Worm (Caenorhabditis elegans) whole organism, late embryonic: ENCODE results near the gene bus-5.

Experiments
- F13H6.1 ChIP-seq: sonication (generic microtip); optimal IDR thresholded peaks from 2 replicates; lab custom pipeline; 2016; ENCODE audit warnings: missing genetic modification characterization, missing compliant biosample characterization
- K09A11.1 ChIP-seq: sonication (generic microtip); optimal IDR thresholded peaks from 2 replicates; lab custom pipeline; 2017; ENCODE audit warnings: antibody characterized with exemption, mild to moderate bottlenecking, missing genetic modification characterization, missing compliant biosample characterization; ENCODE audit not compliant: insufficient read depth
- ceh-18 ChIP-seq: sonication (generic microtip); optimal IDR thresholded peaks from 2 replicates; lab custom pipeline; 2016; ENCODE audit warnings: missing genetic modification characterization, missing compliant biosample characterization
- ceh-24 ChIP-seq: sonication (generic microtip); optimal IDR thresholded peaks from 2 replicates; lab custom pipeline; 2016; ENCODE audit warnings: mild to moderate bottlenecking, missing genetic modification characterization, missing compliant biosample characterization
- ceh-31 ChIP-seq: sonication (generic microtip); optimal IDR thresholded peaks from 2 replicates; lab custom pipeline; 2016; ENCODE audit warnings: missing genetic modification characterization, missing compliant biosample characterization
- ceh-34 ChIP-seq: sonication (generic microtip); optimal IDR thresholded peaks from 2 replicates; lab custom pipeline; 2016; ENCODE audit warnings: mild to moderate bottlenecking, missing genetic modification characterization, missing compliant biosample characterization
- ceh-6 ChIP-seq: fragments of 200-800 bp; sonication (Bioruptor generic); optimal IDR thresholded peaks from 2 replicates; lab custom pipeline; 2018; ENCODE audit warnings: mild to moderate bottlenecking, missing genetic modification characterization, missing compliant biosample characterization
- che-1 ChIP-seq: sonication (generic microtip); optimal IDR thresholded peaks from 2 replicates; lab custom pipeline; 2016; ENCODE audit warnings: mild to moderate bottlenecking, missing genetic modification characterization, missing compliant biosample characterization
- dmd-4 ChIP-seq: sonication (generic microtip); optimal IDR thresholded peaks from 2 replicates; lab custom pipeline; 2016; ENCODE audit warnings: borderline replicate concordance, missing genetic modification characterization, missing compliant biosample characterization
- dve-1 ChIP-seq: sonication (generic microtip); optimal IDR thresholded peaks from 2 replicates; lab custom pipeline; 2017; ENCODE audit warnings: antibody characterized with exemption, mild to moderate bottlenecking, missing genetic modification characterization, missing compliant biosample characterization
- elt-2 ChIP-seq: sonication (generic microtip); optimal IDR thresholded peaks from 2 replicates; lab custom pipeline; 2016; ENCODE audit warnings: missing genetic modification reagents, missing genetic modification characterization, missing compliant biosample characterization
- elt-4 ChIP-seq: sonication (generic microtip); optimal IDR thresholded peaks from 2 replicates; lab custom pipeline; 2016; ENCODE audit warnings: missing genetic modification characterization, missing compliant biosample characterization
- eyg-1 ChIP-seq: sonication (generic microtip); optimal IDR thresholded peaks from 2 replicates; lab custom pipeline; 2016; ENCODE audit warnings: missing genotype, missing genetic modification characterization, missing compliant biosample characterization
- hlh-15 ChIP-seq: sonication (generic microtip); optimal IDR thresholded peaks from 2 replicates; lab custom pipeline; 2016; ENCODE audit warnings: missing genetic modification characterization, missing compliant biosample characterization
- hlh-30 ChIP-seq: sonication (generic microtip); optimal IDR thresholded peaks from 2 replicates; lab custom pipeline; 2017; ENCODE audit warnings: antibody characterized with exemption, missing genetic modification characterization, missing compliant biosample characterization; ENCODE audit not compliant: insufficient read depth
- lin-11 ChIP-seq: fragments of 200-800 bp; sonication (Bioruptor generic); optimal IDR thresholded peaks from 2 replicates; lab custom pipeline; 2018; ENCODE audit warnings: mild to moderate bottlenecking, missing genetic modification characterization, missing compliant biosample characterization
- madf-2 ChIP-seq: sonication (generic microtip); optimal IDR thresholded peaks from 2 replicates; lab custom pipeline; 2017; ENCODE audit warnings: missing genetic modification characterization, missing compliant biosample characterization
- nfya-1 ChIP-seq: sonication (generic microtip); optimal IDR thresholded peaks from 2 replicates; lab custom pipeline; 2017; ENCODE audit warnings: missing genetic modification characterization, mild to moderate bottlenecking, missing compliant biosample characterization, antibody characterized with exemption, moderate library complexity
- nhr-232 ChIP-seq: sonication (generic microtip); optimal IDR thresholded peaks from 2 replicates; lab custom pipeline; 2016; ENCODE audit warnings: missing genetic modification characterization, missing compliant biosample characterization
- npax-4 ChIP-seq: sonication (generic microtip); optimal IDR thresholded peaks from 2 replicates; lab custom pipeline; 2016; ENCODE audit warnings: missing genetic modification characterization, missing compliant biosample characterization
- odd-2 ChIP-seq: sonication (generic microtip); optimal IDR thresholded peaks from 2 replicates; lab custom pipeline; 2017; ENCODE audit warnings: antibody characterized with exemption, mild to moderate bottlenecking, missing genetic modification characterization, missing compliant biosample characterization
- pax-1 ChIP-seq: fragments of 150-350 bp; optimal IDR thresholded peaks from 2 replicates; lab custom pipeline; 2014; ENCODE audit warnings: missing biosample characterization, missing genetic modification characterization
- pha-2 ChIP-seq: sonication (generic microtip); optimal IDR thresholded peaks from 2 replicates; lab custom pipeline; 2017; ENCODE audit warnings: mild to moderate bottlenecking, missing genetic modification characterization, missing compliant biosample characterization
- ref-2 ChIP-seq: sonication (generic microtip); optimal IDR thresholded peaks from 2 replicates; lab custom pipeline; 2016; ENCODE audit warnings: missing genetic modification characterization, missing compliant biosample characterization
- rnt-1 ChIP-seq: sonication (generic microtip); optimal IDR thresholded peaks from 2 replicates; lab custom pipeline; 2016; ENCODE audit warnings: missing genetic modification characterization, missing compliant biosample characterization
- sdc-2 ChIP-seq: sonication (generic microtip); optimal IDR thresholded peaks from 2 replicates; lab custom pipeline; 2016; ENCODE audit warnings: missing genotype, missing genetic modification characterization, missing compliant biosample characterization
- sox-2 ChIP-seq: fragments of 200-800 bp; sonication (Bioruptor generic); IDR thresholded peaks from 2 replicates; pipeline ENCODE4 v1.3.6; 2022; ENCODE audit warnings: missing genetic modification reagents, missing genetic modification characterization, missing compliant biosample characterization
- syd-9 ChIP-seq: sonication (generic microtip); optimal IDR thresholded peaks from 2 replicates; lab custom pipeline; 2016; ENCODE audit warnings: mild to moderate bottlenecking, missing genetic modification characterization, moderate library complexity, missing compliant biosample characterization
- tbx-2 ChIP-seq: sonication (generic microtip); optimal IDR thresholded peaks from 2 replicates; lab custom pipeline; 2016; ENCODE audit warnings: missing genetic modification characterization, missing compliant biosample characterization
- unc-42 ChIP-seq: sonication (generic microtip); optimal IDR thresholded peaks from 2 replicates; lab custom pipeline; 2016; ENCODE audit warnings: missing genotype, missing genetic modification characterization, missing compliant biosample characterization
- unc-55 ChIP-seq: sonication (generic microtip); optimal IDR thresholded peaks from 2 replicates; lab custom pipeline; 2017; ENCODE audit warnings: missing biosample characterization, missing genetic modification reagents, missing genetic modification characterization

The bus-5 gene

DNA sequence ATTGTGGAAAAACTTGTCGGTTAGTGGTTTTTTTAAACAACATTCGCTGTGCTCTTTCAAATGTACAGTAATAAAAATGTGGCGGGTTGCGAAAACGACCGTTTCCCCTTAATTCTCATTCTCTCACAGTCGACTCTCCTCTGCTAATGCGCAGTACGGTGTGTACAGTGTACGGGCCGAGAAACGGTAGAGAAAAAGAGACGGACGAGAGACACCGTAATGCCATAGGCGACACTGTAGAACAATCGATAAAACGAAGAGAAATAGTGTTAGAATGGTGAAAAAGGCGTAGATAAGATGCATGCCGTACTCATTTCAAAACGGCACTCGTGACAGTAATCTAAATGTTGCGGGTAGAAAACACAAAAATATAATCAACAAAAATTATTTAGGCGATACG is 22.4 kb downstream of the bus-5 start:
- TF ChIP-seq nfya-1 (tag; lab: Kevin White, UChicago) (peak; percentile 51), tbx-2 (tag; lab: Kevin White, UChicago) (no peak), elt-2 (tag; lab: Kevin White, UChicago) (peak; percentile 54), ceh-6 (no peak), hlh-30 (peak; percentile 54), npax-4 (tag; lab: Kevin White, UChicago) (no peak), ceh-31 (no peak)

DNA sequence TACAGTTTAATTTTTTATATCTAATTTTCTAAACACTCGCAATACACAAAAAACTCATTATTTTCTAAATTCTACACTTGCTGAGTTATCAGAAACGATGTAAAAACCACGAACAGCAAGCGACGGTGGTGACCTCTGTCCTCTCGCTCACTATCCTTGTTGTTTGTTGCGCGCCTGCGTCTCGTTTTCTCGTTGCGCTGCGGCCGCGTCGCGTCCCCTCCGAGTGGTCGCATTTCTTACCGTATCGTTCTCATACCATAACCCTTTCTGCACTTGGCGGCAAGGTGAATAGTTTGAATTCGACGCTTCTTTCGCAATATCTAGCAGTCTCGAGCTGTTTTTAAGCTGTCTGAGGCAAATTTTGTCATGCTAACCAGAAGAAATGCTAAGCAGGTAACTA is 23.5 kb downstream of the bus-5 start, which contains the start of gene lsy-2:
TSS of gene lsy-2 (plus strand) at position 271 of the 400 bp plus-strand sequence.
- no peak for TF ChIP-seq dmd-4 (tag; lab: Kevin White, UChicago)
- peak; percentile 51 for TF ChIP-seq elt-2 (tag; lab: Kevin White, UChicago)
- TF ChIP-seq hlh-15: no peak
- TF ChIP-seq unc-55 (GFP tag; lab: Kevin White, UChicago): peak; percentile 8
- TF ChIP-seq che-1: no peak
- peak; percentile 41 for TF ChIP-seq ceh-34
- TF ChIP-seq rnt-1: peak; percentile 26
- peak; percentile 46 for TF ChIP-seq sdc-2 (tag; lab: Kevin White, UChicago)
- peak; percentile 37 for TF ChIP-seq pax-1
- TF ChIP-seq sox-2 (GFP tag; lab: Robert Waterston, UW): no peak
- TF ChIP-seq F13H6.1 (tag; lab: Kevin White, UChicago): no peak
- peak; percentile 3 for TF ChIP-seq tbx-2 (tag; lab: Kevin White, UChicago)
- TF ChIP-seq madf-2 (tag; lab: Kevin White, UChicago): no peak
- TF ChIP-seq ceh-18 (tag; lab: Kevin White, UChicago): peak; percentile 16
- TF ChIP-seq nfya-1 (tag; lab: Kevin White, UChicago): peak; percentile 87
- TF ChIP-seq hlh-30: no peak

DNA sequence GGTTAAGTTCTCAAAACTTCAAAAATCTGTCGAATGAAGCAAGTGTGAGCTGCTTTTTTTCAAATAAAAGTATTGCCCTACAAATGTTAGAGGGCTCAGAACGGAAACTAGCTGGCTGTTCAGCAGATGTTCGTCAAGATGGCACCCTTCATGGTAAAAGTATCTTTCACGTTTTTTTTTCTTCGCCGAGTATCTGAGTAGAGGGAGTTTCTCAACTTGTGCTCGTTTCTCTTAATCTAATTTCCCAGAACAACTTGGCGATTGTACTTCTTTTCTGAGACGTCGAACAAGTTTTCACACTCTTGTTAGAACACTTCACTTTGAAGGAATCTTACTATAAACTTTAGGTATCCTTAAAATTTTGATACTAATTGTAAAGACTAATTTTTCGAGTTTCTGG is 25.2 kb downstream of the bus-5 start:
- TF ChIP-seq ceh-24 (tag; lab: Kevin White, UChicago) (no peak), unc-42 (tag; lab: Kevin White, UChicago) (peak; percentile 24)

DNA sequence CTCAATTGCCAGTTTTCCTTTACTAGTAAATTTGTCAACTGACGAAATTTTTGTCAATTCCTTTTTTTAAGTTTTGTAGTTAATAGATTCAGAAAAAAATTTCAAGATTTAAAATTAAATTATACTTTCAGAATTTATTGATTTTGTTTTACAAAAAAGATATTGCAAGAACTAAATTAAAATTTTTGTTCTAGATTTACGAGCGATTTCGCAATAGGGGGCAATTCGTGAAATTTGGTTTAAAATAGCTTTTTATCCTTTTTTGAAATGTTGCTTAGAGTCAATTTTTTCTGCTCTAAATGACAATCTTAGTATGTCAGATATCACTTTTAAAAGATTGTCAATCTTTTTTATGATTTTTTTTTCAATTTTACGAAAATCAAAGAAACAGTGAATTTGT is 27.4 kb downstream of the bus-5 start:
- TF ChIP-seq dve-1 (tag; lab: Kevin White, UChicago) (no peak), odd-2 (tag; lab: Kevin White, UChicago) (no peak)

DNA sequence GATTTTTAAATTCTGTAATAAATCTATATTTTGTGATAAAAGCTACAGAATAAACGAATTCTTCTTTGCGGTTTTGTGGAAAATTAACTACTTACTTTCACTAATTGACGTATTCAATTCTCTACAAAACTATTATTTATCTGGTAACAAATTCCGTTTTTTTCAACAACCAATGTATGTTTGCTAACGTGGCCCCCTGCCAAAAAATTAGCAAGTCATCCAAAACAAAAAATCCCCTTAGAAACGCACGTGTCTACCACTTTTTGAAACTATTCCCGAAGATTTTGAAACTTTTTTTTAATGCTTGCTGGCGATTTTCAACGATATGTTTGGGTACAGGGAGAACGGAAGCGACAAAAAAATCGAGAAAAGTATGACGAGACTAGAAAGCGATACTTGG is 27.9 kb downstream of the bus-5 start, which contains the start of gene F49H12.2:
TSS of gene F49H12.2 (plus strand) at position 301 of the 400 bp plus-strand sequence.
- no peak for TF ChIP-seq syd-9
- TF ChIP-seq K09A11.1 (tag; lab: Kevin White, UChicago): no peak
- no peak for TF ChIP-seq pha-2 (tag; lab: Kevin White, UChicago)
- TF ChIP-seq ref-2 (tag; lab: Kevin White, UChicago): no peak
- TF ChIP-seq ceh-31: no peak
- no peak for TF ChIP-seq eyg-1 (tag; lab: Kevin White, UChicago)

DNA sequence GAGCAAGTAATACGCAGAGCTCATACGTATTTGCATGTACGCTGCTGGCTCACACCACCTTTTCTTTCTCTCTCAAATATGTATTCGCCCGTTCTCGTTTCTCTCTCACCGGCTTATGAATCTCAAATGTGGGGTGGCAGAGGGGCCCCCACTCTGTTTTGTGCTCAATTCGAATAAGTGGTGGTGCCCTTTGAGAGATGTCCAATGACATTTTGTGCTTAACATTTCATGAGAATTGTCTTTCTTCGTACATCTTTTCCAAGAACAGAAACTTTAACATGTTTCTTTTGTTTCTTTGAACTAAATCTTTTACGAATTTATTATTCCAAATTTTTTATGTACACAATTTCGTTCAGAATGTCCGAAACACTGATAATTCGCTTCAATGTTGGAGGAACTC is 28.9 kb downstream of the bus-5 start, which contains the start of gene F49H12.3:
TSS of gene F49H12.3 (plus strand) at position 357 of the 400 bp plus-strand sequence.
- TF ChIP-seq elt-4 (tag; lab: Kevin White, UChicago) (no peak), nhr-232 (tag; lab: Kevin White, UChicago) (no peak), hlh-30 (no peak), sox-2 (GFP tag; lab: Robert Waterston, UW) (no peak), ceh-34 (no peak), lin-11 (tag; lab: Kevin White, UChicago) (no peak)
